Worm (Caenorhabditis elegans) whole organism, mixed stage, embryonic: ENCODE data around the gene Y67A10A.7.

Experiments
- cnd-1 ChIP-seq: fragments of 200-800 bp; sonication (Bioruptor generic); optimal IDR thresholded peaks from 2 replicates; lab custom pipeline; 2018; ENCODE audit warnings: mild to moderate bottlenecking, missing genetic modification characterization, missing compliant biosample characterization
- flh-1 ChIP-seq: fragments of 200-800 bp; sonication (Bioruptor generic); optimal IDR thresholded peaks from 2 replicates; lab custom pipeline; 2018; ENCODE audit warnings: mild to moderate bottlenecking, missing genetic modification characterization, moderate library complexity, missing compliant biosample characterization
- nhr-237 ChIP-seq: fragments of 150-350 bp; optimal IDR thresholded peaks from 2 replicates; lab custom pipeline; 2014; ENCODE audit warnings: missing biosample characterization, missing genetic modification characterization
- nhr-28 ChIP-seq: fragments of 150-350 bp; optimal IDR thresholded peaks from 2 replicates; lab custom pipeline; 2014; ENCODE audit warnings: missing biosample characterization, missing genetic modification characterization
- nhr-76 ChIP-seq: sonication (generic microtip); optimal IDR thresholded peaks from 2 replicates; lab custom pipeline; 2017; ENCODE audit warnings: missing biosample characterization, missing genetic modification characterization
- pha-4 ChIP-seq: fragments of 150-350 bp; optimal IDR thresholded peaks from 2 replicates; lab custom pipeline; 2018; ENCODE audit warnings: missing biosample characterization, missing genetic modification reagents, missing genetic modification characterization
- snpc-4 ChIP-seq: fragments of 150-350 bp; optimal IDR thresholded peaks from 2 replicates; lab custom pipeline; 2014; ENCODE audit warnings: missing biosample characterization, missing genetic modification characterization
- unc-39 ChIP-seq: fragments of 150-350 bp; optimal IDR thresholded peaks from 2 replicates; lab custom pipeline; 2014; ENCODE audit warnings: missing biosample characterization, missing genetic modification characterization

- TF ChIP-seq unc-39 (tag; lab: Kevin White, UChicago), result no peak
- no peak for TF ChIP-seq flh-1 (GFP tag; lab: Kevin White, UChicago)
- no peak for TF ChIP-seq snpc-4 (tag; lab: Kevin White, UChicago)
- TF ChIP-seq nhr-76 (tag; lab: Kevin White, UChicago), result no peak
- no peak for TF ChIP-seq pha-4 (tag; lab: Kevin White, UChicago)
- TF ChIP-seq cnd-1 (tag; lab: Kevin White, UChicago), result no peak
- no peak for TF ChIP-seq nhr-237 (tag; lab: Kevin White, UChicago)
- no peak for TF ChIP-seq nhr-28
Observed at ce11 chrIV:14417128-14417527, 43.2 kb downstream of the Y67A10A.7 start, which contains the start of gene F55B11.6.
